Worm (Caenorhabditis elegans) whole organism, early embryonic: ENCODE results near the gene npr-12.

Source experiments
- B0310.2 ChIP-seq: sonication (generic microtip); optimal IDR thresholded peaks from 2 replicates; lab custom pipeline; 2016; ENCODE audit warnings: mild to moderate bottlenecking, missing genetic modification characterization, missing compliant biosample characterization
- F13C5.2 ChIP-seq: sonication (generic microtip); optimal IDR thresholded peaks from 2 replicates; lab custom pipeline; 2017; ENCODE audit warnings: mild to moderate bottlenecking, missing genetic modification characterization, inconsistent platforms, missing compliant biosample characterization
- aly-1 ChIP-seq: sonication (generic microtip); optimal IDR thresholded peaks from 2 replicates; lab custom pipeline; 2016; ENCODE audit warnings: missing genetic modification characterization, missing compliant biosample characterization
- ama-1 ChIP-seq: fragments of 150-350 bp; optimal IDR thresholded peaks from 2 replicates; lab custom pipeline; 2014
- ceh-13 ChIP-seq: fragments of 200-800 bp; sonication (Bioruptor generic); optimal IDR thresholded peaks from 2 replicates; lab custom pipeline; 2018; ENCODE audit warnings: mild to moderate bottlenecking, missing genetic modification characterization, missing compliant biosample characterization
- ceh-36 ChIP-seq: sonication (generic microtip); optimal IDR thresholded peaks from 2 replicates; lab custom pipeline; 2016; ENCODE audit warnings: missing genetic modification characterization, inconsistent platforms, missing compliant biosample characterization
- ets-7 ChIP-seq: sonication (generic microtip); optimal IDR thresholded peaks from 2 replicates; lab custom pipeline; 2016; ENCODE audit warnings: missing genotype, missing genetic modification characterization, missing compliant biosample characterization
- flt-1 ChIP-seq: fragments of 200-800 bp; sonication (Bioruptor generic); IDR thresholded peaks from 2 replicates; pipeline ENCODE4 v1.3.6; 2022; ENCODE audit warnings: missing genetic modification characterization, missing compliant biosample characterization
- hmbx-1 ChIP-seq: sonication (generic microtip); optimal IDR thresholded peaks from 2 replicates; lab custom pipeline; 2016; ENCODE audit warnings: mild to moderate bottlenecking, missing genetic modification characterization, missing compliant biosample characterization
- hmg-4 ChIP-seq: fragments of 200-800 bp; sonication (Bioruptor generic); optimal IDR thresholded peaks from 2 replicates; lab custom pipeline; 2018; ENCODE audit warnings: mild to moderate bottlenecking, missing genetic modification characterization, missing compliant biosample characterization
- hnd-1 ChIP-seq: sonication (generic microtip); optimal IDR thresholded peaks from 2 replicates; lab custom pipeline; 2016; ENCODE audit warnings: missing genetic modification characterization, missing compliant biosample characterization
- pes-1 ChIP-seq: fragments of 200-800 bp; sonication (Bioruptor generic); IDR thresholded peaks from 2 replicates; pipeline ENCODE4 v1.3.6; 2022; ENCODE audit warnings: missing genetic modification reagents, missing genetic modification characterization, missing compliant biosample characterization
- scrt-1 ChIP-seq: fragments of 200-800 bp; sonication (Bioruptor generic); IDR thresholded peaks from 2 replicates; pipeline ENCODE4 v1.3.6; 2022; ENCODE audit warnings: missing genetic modification characterization, missing compliant biosample characterization
- sea-1 ChIP-seq: fragments of 200-800 bp; sonication (Bioruptor generic); conservative IDR thresholded peaks from 2 replicates; pipeline ENCODE4 v1.3.6; 2022; ENCODE audit warnings: missing genetic modification characterization, missing compliant biosample characterization
- tbx-11 ChIP-seq: fragments of 200-800 bp; sonication (Bioruptor generic); IDR thresholded peaks from 2 replicates; pipeline ENCODE4 v1.3.6; 2022; ENCODE audit warnings: missing genetic modification characterization, missing compliant biosample characterization
- tbx-37 ChIP-seq: fragments of 200-800 bp; sonication (Bioruptor generic); conservative IDR thresholded peaks from 2 replicates; pipeline ENCODE4 v1.3.6; 2022; ENCODE audit warnings: missing genetic modification reagents, missing genetic modification characterization, missing compliant biosample characterization
- tra-4 ChIP-seq: sonication (generic microtip); optimal IDR thresholded peaks from 2 replicates; lab custom pipeline; 2017; ENCODE audit warnings: missing genetic modification characterization, missing compliant biosample characterization

Gene npr-12

ce11 chrIV:6951259-6951658, 13.8 kb upstream of the npr-12 start:
- TF ChIP-seq flt-1 (GFP tag; lab: Robert Waterston, UW) (no peak), pes-1 (GFP tag; lab: Robert Waterston, UW) (no peak), B0310.2 (no peak), tbx-11 (GFP tag; lab: Robert Waterston, UW) (no peak), hmg-4 (GFP tag; lab: Kevin White, UChicago) (no peak), aly-1 (tag; lab: Kevin White, UChicago) (no peak), tbx-37 (GFP tag; lab: Robert Waterston, UW) (no peak), hnd-1 (tag; lab: Kevin White, UChicago) (no peak), ceh-36 (tag; lab: Kevin White, UChicago) (no peak), tra-4 (tag; lab: Kevin White, UChicago) (no peak), ets-7 (tag; lab: Kevin White, UChicago) (no peak), ama-1 (lab: Kevin White, UChicago) (no peak), hmbx-1 (tag; lab: Kevin White, UChicago) (no peak), sea-1 (GFP tag; lab: Robert Waterston, UW) (no peak), ceh-13 (GFP tag; lab: Kevin White, UChicago) (no peak), F13C5.2 (no peak), scrt-1 (no peak)

ce11 chrIV:6946832-6947231, 9.4 kb upstream of the npr-12 start:
- TF ChIP-seq ets-7 (tag; lab: Kevin White, UChicago) (no peak), hnd-1 (tag; lab: Kevin White, UChicago) (no peak), hmbx-1 (tag; lab: Kevin White, UChicago) (no peak), hmg-4 (GFP tag; lab: Kevin White, UChicago) (no peak), scrt-1 (no peak), F13C5.2 (no peak), tbx-11 (GFP tag; lab: Robert Waterston, UW) (no peak), aly-1 (tag; lab: Kevin White, UChicago) (no peak), ceh-36 (tag; lab: Kevin White, UChicago) (no peak), pes-1 (GFP tag; lab: Robert Waterston, UW) (no peak), B0310.2 (no peak), flt-1 (GFP tag; lab: Robert Waterston, UW) (no peak), tra-4 (tag; lab: Kevin White, UChicago) (no peak)

- no peak for TF ChIP-seq aly-1 (tag; lab: Kevin White, UChicago)
- no peak for TF ChIP-seq scrt-1
- TF ChIP-seq tbx-11 (GFP tag; lab: Robert Waterston, UW), result no peak
- no peak for TF ChIP-seq tra-4 (tag; lab: Kevin White, UChicago)
- TF ChIP-seq tbx-37 (GFP tag; lab: Robert Waterston, UW), result no peak
- no peak for TF ChIP-seq ceh-36 (tag; lab: Kevin White, UChicago)
- TF ChIP-seq ama-1 (lab: Kevin White, UChicago), result no peak
- TF ChIP-seq hmg-4 (GFP tag; lab: Kevin White, UChicago), result no peak
- TF ChIP-seq sea-1 (GFP tag; lab: Robert Waterston, UW), result no peak
- no peak for TF ChIP-seq ets-7 (tag; lab: Kevin White, UChicago)
- no peak for TF ChIP-seq F13C5.2
Measured at ce11 chrIV:6941101-6941500, 3.7 kb upstream of the npr-12 start.

- TF ChIP-seq scrt-1 (no peak), aly-1 (tag; lab: Kevin White, UChicago) (no peak), ceh-13 (GFP tag; lab: Kevin White, UChicago) (no peak), hmg-4 (GFP tag; lab: Kevin White, UChicago) (no peak), ets-7 (tag; lab: Kevin White, UChicago) (no peak), pes-1 (GFP tag; lab: Robert Waterston, UW) (no peak), hmbx-1 (tag; lab: Kevin White, UChicago) (no peak)
Measured at ce11 chrIV:6928417-6928816, 9.0 kb downstream of the npr-12 start, which contains the start of gene cest-6. Gene cest-6, minus strand, starts transcription at chrIV:6928517.

- TF ChIP-seq ceh-36 (tag; lab: Kevin White, UChicago) (no peak), ets-7 (tag; lab: Kevin White, UChicago) (no peak), sea-1 (GFP tag; lab: Robert Waterston, UW) (no peak), B0310.2 (no peak), aly-1 (tag; lab: Kevin White, UChicago) (no peak), hmbx-1 (tag; lab: Kevin White, UChicago) (no peak), pes-1 (GFP tag; lab: Robert Waterston, UW) (no peak), scrt-1 (no peak), tbx-11 (GFP tag; lab: Robert Waterston, UW) (no peak), flt-1 (GFP tag; lab: Robert Waterston, UW) (no peak), tbx-37 (GFP tag; lab: Robert Waterston, UW) (no peak), hnd-1 (tag; lab: Kevin White, UChicago) (no peak), hmg-4 (GFP tag; lab: Kevin White, UChicago) (no peak)
Measured at ce11 chrIV:6925520-6925919, 11.9 kb downstream of the npr-12 start.

ce11 chrIV:6923070-6923469, 14.4 kb downstream of the npr-12 start, which contains the start of gene T22D1.1:
Gene T22D1.1, plus strand, starts transcription at chrIV:6923370.
- TF ChIP-seq tra-4 (tag; lab: Kevin White, UChicago) (no peak), sea-1 (GFP tag; lab: Robert Waterston, UW) (no peak), ceh-13 (GFP tag; lab: Kevin White, UChicago) (no peak), B0310.2 (no peak), aly-1 (tag; lab: Kevin White, UChicago) (no peak), hnd-1 (tag; lab: Kevin White, UChicago) (no peak), ets-7 (tag; lab: Kevin White, UChicago) (no peak), ceh-36 (tag; lab: Kevin White, UChicago) (no peak), hmg-4 (GFP tag; lab: Kevin White, UChicago) (no peak), flt-1 (GFP tag; lab: Robert Waterston, UW) (no peak), ama-1 (lab: Kevin White, UChicago) (no peak), tbx-11 (GFP tag; lab: Robert Waterston, UW) (no peak), tbx-37 (GFP tag; lab: Robert Waterston, UW) (no peak), scrt-1 (no peak), F13C5.2 (no peak), hmbx-1 (tag; lab: Kevin White, UChicago) (no peak)

- TF ChIP-seq ceh-36 (tag; lab: Kevin White, UChicago) (no peak), hnd-1 (tag; lab: Kevin White, UChicago) (no peak), sea-1 (GFP tag; lab: Robert Waterston, UW) (no peak)
Measured at ce11 chrIV:6920063-6920462, 17.4 kb downstream of the npr-12 start, which contains the start of gene T22D1.18. Gene T22D1.18, minus strand, starts transcription at chrIV:6920163.
